Worm (Caenorhabditis elegans): ENCODE data around the gene lin-13.

lin-13 gene

ce11 chrIII:7719364-7719936 is 10.2 kb upstream of the lin-13 start, which contains the start of gene ncl-1:
Gene ncl-1 (plus strand): TSS chrIII:7719729.
- TF ChIP-seq nhr-10 (tag; optimal IDR thresholded peaks at IDR 0.05) (no peak), R02D3.7 (tag; optimal IDR thresholded peaks at IDR 0.05) (no peak), lsy-2 (tag; optimal IDR thresholded peaks at IDR 0.05) (no peak), lin-13 (GFP tag; optimal IDR thresholded peaks at IDR 0.05) (peak; percentile 51), nhr-6 (tag; optimal IDR thresholded peaks at IDR 0.05) (no peak), ama-1 (optimal IDR thresholded peaks at IDR 0.05) (no peak), C34F6.9 (tag; optimal IDR thresholded peaks at IDR 0.05) (peak; percentile 46), nhr-129 (tag; optimal IDR thresholded peaks at IDR 0.05) (peak; percentile 76), lin-39 (tag; optimal IDR thresholded peaks at IDR 0.05) (no peak), dmd-4 (tag; optimal IDR thresholded peaks at IDR 0.05) (no peak), skn-1 (tag; optimal IDR thresholded peaks at IDR 0.05) (no peak), snpc-4 (tag; optimal IDR thresholded peaks at IDR 0.05) (no peak), elt-3 (tag; optimal IDR thresholded peaks at IDR 0.05) (no peak), gmeb-1 (tag; optimal IDR thresholded peaks at IDR 0.05) (no peak), ZK546.5 (tag; optimal IDR thresholded peaks at IDR 0.05) (no peak), nhr-77 (tag; optimal IDR thresholded peaks at IDR 0.05) (no peak), ztf-11 (tag; optimal IDR thresholded peaks at IDR 0.05) (no peak), alr-1 (tag; optimal IDR thresholded peaks at IDR 0.05) (no peak)

ce11 chrIII:7718318-7718717 is 9.0 kb upstream of the lin-13 start:
- TF ChIP-seq lin-13 (GFP tag; optimal IDR thresholded peaks at IDR 0.05): peak; percentile 91
- TF ChIP-seq Y55F3AM.14 (GFP tag; optimal IDR thresholded peaks at IDR 0.05): no peak
- peak; percentile 48 for TF ChIP-seq nhr-6 (tag; optimal IDR thresholded peaks at IDR 0.05)
- peak; percentile 85 for TF ChIP-seq F13H6.1 (tag; optimal IDR thresholded peaks at IDR 0.05)
- no peak for TF ChIP-seq nhr-10 (tag; optimal IDR thresholded peaks at IDR 0.05)
- TF ChIP-seq crh-2 (tag; optimal IDR thresholded peaks at IDR 0.05): peak; percentile 92
- no peak for TF ChIP-seq R02D3.7 (tag; optimal IDR thresholded peaks at IDR 0.05)
- no peak for TF ChIP-seq lin-39 (tag; optimal IDR thresholded peaks at IDR 0.05)
- TF ChIP-seq sma-3 (GFP tag; optimal IDR thresholded peaks at IDR 0.05): peak; percentile 76
- peak; percentile 70 for TF ChIP-seq sma-9 (GFP tag; optimal IDR thresholded peaks at IDR 0.05)
- no peak for TF ChIP-seq sma-9 (tag; optimal IDR thresholded peaks at IDR 0.05)
- TF ChIP-seq mdl-1 (tag; optimal IDR thresholded peaks at IDR 0.05): peak in 1 of 2 experiments; percentile 49
- peak; percentile 66 for TF ChIP-seq nhr-21 (tag; optimal IDR thresholded peaks at IDR 0.05)
- no peak for TF ChIP-seq zag-1 (tag; optimal IDR thresholded peaks at IDR 0.05)
- TF ChIP-seq fos-1 (tag; optimal IDR thresholded peaks at IDR 0.05): peak; percentile 94
- no peak for TF ChIP-seq ceh-16 (tag; optimal IDR thresholded peaks at IDR 0.05)
- TF ChIP-seq nhr-25 (tag; optimal IDR thresholded peaks at IDR 0.05): peak; percentile 54
- peak; percentile 92 for TF ChIP-seq nhr-129 (tag; optimal IDR thresholded peaks at IDR 0.05)
- peak; percentile 43 for TF ChIP-seq blmp-1 (tag; optimal IDR thresholded peaks at IDR 0.05; ENCODE audit: insufficient read depth)
- peak; percentile 45 for TF ChIP-seq ztf-4 (tag; optimal IDR thresholded peaks at IDR 0.05)
- TF ChIP-seq gmeb-1 (tag; optimal IDR thresholded peaks at IDR 0.05): peak; percentile 61
- TF ChIP-seq C34F6.9 (tag; optimal IDR thresholded peaks at IDR 0.05): peak; percentile 73
- TF ChIP-seq aly-2 (tag; optimal IDR thresholded peaks at IDR 0.05): no peak
- no peak for TF ChIP-seq dmd-4 (tag; optimal IDR thresholded peaks at IDR 0.05)
- peak; percentile 65 for TF ChIP-seq sem-4 (tag; optimal IDR thresholded peaks at IDR 0.05)
- peak in 1 of 2 experiments; percentile 74 for TF ChIP-seq lsy-2 (tag; optimal IDR thresholded peaks at IDR 0.05)

- TF ChIP-seq unc-55 (GFP tag; optimal IDR thresholded peaks at IDR 0.05): no peak
- no peak for TF ChIP-seq sma-3 (GFP tag; optimal IDR thresholded peaks at IDR 0.05)
- no peak for TF ChIP-seq ceh-82 (tag; optimal IDR thresholded peaks at IDR 0.05)
- TF ChIP-seq nhr-77 (tag; optimal IDR thresholded peaks at IDR 0.05): no peak
- no peak for TF ChIP-seq blmp-1 (tag; optimal IDR thresholded peaks at IDR 0.05; ENCODE audit: insufficient read depth)
- no peak for TF ChIP-seq Y55F3AM.14 (GFP tag; optimal IDR thresholded peaks at IDR 0.05)
- no peak for TF ChIP-seq skn-1 (tag; optimal IDR thresholded peaks at IDR 0.05)
- no peak for TF ChIP-seq peb-1 (tag; optimal IDR thresholded peaks at IDR 0.05)
- TF ChIP-seq C34F6.9 (tag; optimal IDR thresholded peaks at IDR 0.05): no peak
- no peak for TF ChIP-seq nhr-237 (tag; optimal IDR thresholded peaks at IDR 0.05)
- no peak for TF ChIP-seq nhr-10 (tag; optimal IDR thresholded peaks at IDR 0.05)
- no peak for TF ChIP-seq elt-1 (tag; optimal IDR thresholded peaks at IDR 0.05)
- no peak for TF ChIP-seq nhr-21 (tag; optimal IDR thresholded peaks at IDR 0.05)
- no peak for TF ChIP-seq sma-9 (GFP tag; optimal IDR thresholded peaks at IDR 0.05)
- TF ChIP-seq sma-9 (tag; optimal IDR thresholded peaks at IDR 0.05): no peak
- no peak for TF ChIP-seq nhr-6 (tag; optimal IDR thresholded peaks at IDR 0.05)
Measured at ce11 chrIII:7716550-7716949, 7.3 kb upstream of the lin-13 start.

Measured in whole organism, L2 larva.